Fruit fly (Drosophila melanogaster): ENCODE data around the gene hdm.
A peak's percentile ranks its signal among the peaks of the same experiment; 100 is the strongest.

Gene hdm

DNA sequence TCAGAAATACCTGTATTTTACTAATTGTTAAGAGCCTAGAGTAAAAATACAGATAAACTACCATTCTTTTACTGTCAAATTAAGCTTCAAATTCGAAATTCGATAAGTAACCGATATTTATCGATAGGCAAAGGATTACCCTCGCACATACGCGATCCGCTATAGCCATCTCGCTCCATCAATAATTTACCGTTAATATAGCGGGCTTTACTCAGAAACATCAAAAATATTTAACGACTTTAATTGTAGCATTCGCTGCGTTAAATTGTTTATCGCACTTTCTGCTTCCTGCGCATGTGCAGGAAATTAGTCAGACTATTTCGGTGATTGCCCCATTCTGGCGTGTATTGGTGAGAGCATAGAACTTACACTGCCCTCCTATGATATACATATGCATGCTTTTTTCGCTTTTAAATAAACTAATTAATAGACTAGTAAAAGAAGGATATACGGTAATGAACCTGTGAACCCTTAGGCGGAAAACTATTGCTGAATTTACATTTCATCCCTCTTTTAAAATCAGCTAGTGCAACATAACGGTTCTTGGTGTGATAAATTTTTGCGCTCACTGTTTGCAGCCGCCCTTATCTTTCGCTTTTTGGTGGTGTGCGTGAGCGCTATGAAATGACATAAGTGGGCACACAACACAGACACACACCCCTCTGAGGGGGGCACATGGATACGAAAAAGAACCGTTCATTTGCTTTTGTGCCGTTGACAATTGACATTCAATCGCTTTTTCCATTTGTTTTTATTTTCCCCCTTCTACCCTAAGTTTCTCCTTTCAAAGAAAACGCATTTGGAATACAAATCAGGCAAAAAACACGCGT is 11.5 kb downstream of the hdm start, which contains the start of the genes dpr14 and spidey (continued):
- TF ChIP-seq gsb (GFP tag; IDR thresholded peaks at IDR 0.05) (peak; percentile 85), zfh2 (GFP tag; optimal IDR thresholded peaks at IDR 0.05) (peak; percentile 82), Bdp1 (GFP tag; optimal IDR thresholded peaks at IDR 0.05) (peak; percentile 62), CG2678 (tag; optimal IDR thresholded peaks at IDR 0.05) (peak; percentile 96), row (GFP tag; IDR thresholded peaks at IDR 0.05) (peak; percentile 98), pan (optimal IDR thresholded peaks at IDR 0.05) (no peak), pan (GFP tag; optimal IDR thresholded peaks at IDR 0.05 in 1 of 2, IDR thresholded peaks at IDR 0.05 in 1 of 2) (peak in 1 of 2 experiments; percentile 90), CG17802 (tag; optimal IDR thresholded peaks at IDR 0.05) (peak; percentile 66), ftz-f1 (GFP tag; optimal IDR thresholded peaks at IDR 0.05) (peak; percentile 28), hkb (optimal IDR thresholded peaks at IDR 0.05) (no peak), hkb (GFP tag; IDR thresholded peaks at IDR 0.05) (peak; percentile 94), CG4854 (GFP tag; optimal IDR thresholded peaks at IDR 0.05) (peak; percentile 83), emc (GFP tag; optimal IDR thresholded peaks at IDR 0.05) (peak; percentile 64), B-H1 (GFP tag; IDR thresholded peaks at IDR 0.05) (peak; percentile 85), HLH3B (GFP tag; IDR thresholded peaks at IDR 0.05) (peak; percentile 89), wdn (GFP tag; IDR thresholded peaks at IDR 0.05) (peak; percentile 86), ac (GFP tag; optimal IDR thresholded peaks at IDR 0.05) (peak; percentile 59), Nf-YB (GFP tag; optimal IDR thresholded peaks at IDR 0.05) (peak; percentile 74), Hr51 (GFP tag; optimal IDR thresholded peaks at IDR 0.05) (peak; percentile 80 to 91), cato (GFP tag; optimal IDR thresholded peaks at IDR 0.05; ENCODE audit: borderline replicate concordance) (peak; percentile 76), CG10366 (GFP tag; IDR thresholded peaks at IDR 0.05) (peak; percentile 89), Neu2 (GFP tag; optimal IDR thresholded peaks at IDR 0.05; ENCODE audit: borderline replicate concordance) (peak; percentile 13), gcm (GFP tag; optimal IDR thresholded peaks at IDR 0.05) (peak; percentile 93), eyg (GFP tag; optimal IDR thresholded peaks at IDR 0.05) (peak; percentile 67), twi (tag; optimal IDR thresholded peaks at IDR 0.05) (peak; percentile 78), CG13775 (GFP tag; optimal IDR thresholded peaks at IDR 0.05) (peak; percentile 86), CG10565 (GFP tag; optimal IDR thresholded peaks at IDR 0.05) (peak; percentile 31), CG15514 (GFP tag; optimal IDR thresholded peaks at IDR 0.05) (peak; percentile 84), CG17385 (GFP tag; optimal IDR thresholded peaks at IDR 0.05) (peak; percentile 89), tin (GFP tag; optimal IDR thresholded peaks at IDR 0.05) (peak; percentile 86), CG11247 (GFP tag; IDR thresholded peaks at IDR 0.05) (peak; percentile 86), CG2129 (GFP tag; IDR thresholded peaks at IDR 0.05; ENCODE audit: partially characterized antibody) (no peak), CG10321 (GFP tag; IDR thresholded peaks at IDR 0.05) (no peak; the same call in 1 of the 2 replicates), Dad (GFP tag; optimal IDR thresholded peaks at IDR 0.05) (peak; percentile 79), CG16815 (GFP tag; optimal IDR thresholded peaks at IDR 0.05) (peak; percentile 74), Hey (tag; optimal IDR thresholded peaks at IDR 0.05) (peak; percentile 67), CG2199 (GFP tag; IDR thresholded peaks at IDR 0.05) (peak; percentile 62; the same call in 1 of the 3 replicates), al (GFP tag; IDR thresholded peaks at IDR 0.05) (peak; percentile 88), ATbp (GFP tag; optimal IDR thresholded peaks at IDR 0.05) (peak; percentile 89), CG2116 (GFP tag; optimal IDR thresholded peaks at IDR 0.05) (peak; percentile 66), mld (GFP tag; IDR thresholded peaks at IDR 0.05; ENCODE audit: partially characterized antibody) (no peak), Rx (GFP tag; IDR thresholded peaks at IDR 0.05) (peak; percentile 81), corto (GFP tag; optimal IDR thresholded peaks at IDR 0.05) (no peak), sim (GFP tag; IDR thresholded peaks at IDR 0.05) (peak; percentile 64; the same call in 1 of the 2 replicates), CG5953 (GFP tag; IDR thresholded peaks at IDR 0.05) (peak; percentile 72), CG8089 (GFP tag; optimal IDR thresholded peaks at IDR 0.05) (peak; percentile 75), YL-1 (GFP tag; optimal IDR thresholded peaks at IDR 0.05) (peak; percentile 88), tna (GFP tag; IDR thresholded peaks at IDR 0.05; ENCODE audit: partially characterized antibody) (no peak), toy (GFP tag; IDR thresholded peaks at IDR 0.05) (peak; percentile 78)
